Worm (Caenorhabditis elegans): ENCODE measurements around the gene arrd-25.

arrd-25 gene

ce11 chrX:14039293-14039692 is 5.7 kb downstream of the arrd-25 start:
- TF ChIP-seq pha-4 (tag; optimal IDR thresholded peaks at IDR 0.05) (no peak), zip-8 (tag; optimal IDR thresholded peaks at IDR 0.05) (no peak), hlh-1 (tag; optimal IDR thresholded peaks at IDR 0.05) (peak; percentile 67), nhr-2 (tag; optimal IDR thresholded peaks at IDR 0.05) (no peak), unc-62 (GFP tag; optimal IDR thresholded peaks at IDR 0.05) (peak; percentile 78), ces-1 (GFP tag; optimal IDR thresholded peaks at IDR 0.05) (no peak), unc-120 (tag; optimal IDR thresholded peaks at IDR 0.05; ENCODE audit: poor library complexity, severe bottlenecking) (no peak)

- no peak for TF ChIP-seq elt-1 (tag; optimal IDR thresholded peaks at IDR 0.05; ENCODE audit: borderline replicate concordance, insufficient read depth)
- TF ChIP-seq unc-62 (GFP tag; optimal IDR thresholded peaks at IDR 0.05), result peak; percentile 46
- TF ChIP-seq snpc-4 (tag; optimal IDR thresholded peaks at IDR 0.05), result no peak
- no peak for TF ChIP-seq pha-4 (tag; optimal IDR thresholded peaks at IDR 0.05)
- peak; percentile 46 for TF ChIP-seq unc-120 (tag; optimal IDR thresholded peaks at IDR 0.05; ENCODE audit: poor library complexity, severe bottlenecking)
Measured at ce11 chrX:14044362-14044761, 10.8 kb downstream of the arrd-25 start.

- TF ChIP-seq unc-120 (tag; optimal IDR thresholded peaks at IDR 0.05; ENCODE audit: poor library complexity, severe bottlenecking) (no peak), ceh-83 (GFP tag; optimal IDR thresholded peaks at IDR 0.05) (no peak), zip-8 (tag; optimal IDR thresholded peaks at IDR 0.05) (peak; percentile 41), ces-1 (GFP tag; optimal IDR thresholded peaks at IDR 0.05) (peak; percentile 96), nhr-2 (tag; optimal IDR thresholded peaks at IDR 0.05) (no peak)
Measured at ce11 chrX:14047609-14048008, 14.0 kb downstream of the arrd-25 start.

- no peak for TF ChIP-seq tbx-8 (GFP tag; optimal IDR thresholded peaks at IDR 0.05)
- no peak for TF ChIP-seq lin-13 (tag; optimal IDR thresholded peaks at IDR 0.05)
- no peak for TF ChIP-seq hlh-1 (tag; optimal IDR thresholded peaks at IDR 0.05)
- TF ChIP-seq snpc-4 (tag; optimal IDR thresholded peaks at IDR 0.05), result no peak
- no peak for TF ChIP-seq bed-3 (GFP tag; optimal IDR thresholded peaks at IDR 0.05)
- no peak for TF ChIP-seq unc-120 (tag; optimal IDR thresholded peaks at IDR 0.05; ENCODE audit: poor library complexity, severe bottlenecking)
- no peak for TF ChIP-seq blmp-1 (tag; optimal IDR thresholded peaks at IDR 0.05)
- no peak for TF ChIP-seq nhr-2 (tag; optimal IDR thresholded peaks at IDR 0.05)
- no peak for TF ChIP-seq sem-2 (GFP tag; optimal IDR thresholded peaks at IDR 0.05)
- TF ChIP-seq ces-1 (GFP tag; optimal IDR thresholded peaks at IDR 0.05), result no peak
- TF ChIP-seq ztf-11 (tag; optimal IDR thresholded peaks at IDR 0.05), result no peak
Measured at ce11 chrX:14049235-14049634, 15.6 kb downstream of the arrd-25 start, which contains the start of gene dyc-1. Gene dyc-1, plus strand, starts transcription at chrX:14049535.

ce11 chrX:14053754-14054153 is 20.2 kb downstream of the arrd-25 start:
- no peak for TF ChIP-seq sptf-1 (tag; optimal IDR thresholded peaks at IDR 0.05)
- TF ChIP-seq ztf-11 (tag; optimal IDR thresholded peaks at IDR 0.05), result no peak
- no peak for TF ChIP-seq bed-3 (GFP tag; optimal IDR thresholded peaks at IDR 0.05)
- no peak for TF ChIP-seq nhr-2 (tag; optimal IDR thresholded peaks at IDR 0.05)
- TF ChIP-seq ceh-83 (GFP tag; optimal IDR thresholded peaks at IDR 0.05), result no peak
- no peak for TF ChIP-seq nhr-12 (tag; optimal IDR thresholded peaks at IDR 0.05)
- TF ChIP-seq nhr-76 (tag; optimal IDR thresholded peaks at IDR 0.05), result no peak
- TF ChIP-seq elt-3 (tag; optimal IDR thresholded peaks at IDR 0.05), result no peak
- no peak for TF ChIP-seq snpc-4 (tag; optimal IDR thresholded peaks at IDR 0.05)
- TF ChIP-seq flh-1 (GFP tag; optimal IDR thresholded peaks at IDR 0.05), result no peak
- TF ChIP-seq ceh-43 (GFP tag; optimal IDR thresholded peaks at IDR 0.05), result no peak
- no peak for TF ChIP-seq drap-1 (GFP tag; optimal IDR thresholded peaks at IDR 0.05)

- peak; percentile 69 for TF ChIP-seq unc-120 (tag; optimal IDR thresholded peaks at IDR 0.05; ENCODE audit: poor library complexity, severe bottlenecking)
- no peak for TF ChIP-seq pha-4 (tag; optimal IDR thresholded peaks at IDR 0.05)
- TF ChIP-seq lin-32 (GFP tag; optimal IDR thresholded peaks at IDR 0.05), result no peak
- TF ChIP-seq hlh-1 (tag; optimal IDR thresholded peaks at IDR 0.05), result peak; percentile 77
Measured at ce11 chrX:14054799-14055198, 21.2 kb downstream of the arrd-25 start.

ce11 chrX:14055715-14056114 is 22.1 kb downstream of the arrd-25 start:
- TF ChIP-seq nhr-76 (tag; optimal IDR thresholded peaks at IDR 0.05) (no peak), ztf-11 (tag; optimal IDR thresholded peaks at IDR 0.05) (no peak), unc-120 (tag; optimal IDR thresholded peaks at IDR 0.05; ENCODE audit: poor library complexity, severe bottlenecking) (no peak), cnd-1 (tag; optimal IDR thresholded peaks at IDR 0.05) (no peak), zip-8 (tag; optimal IDR thresholded peaks at IDR 0.05) (no peak), mep-1 (tag; optimal IDR thresholded peaks at IDR 0.05) (no peak), blmp-1 (tag; optimal IDR thresholded peaks at IDR 0.05) (no peak), mls-2 (tag; optimal IDR thresholded peaks at IDR 0.05) (no peak), lin-32 (GFP tag; optimal IDR thresholded peaks at IDR 0.05) (no peak), nhr-12 (tag; optimal IDR thresholded peaks at IDR 0.05) (no peak), mab-5 (tag; optimal IDR thresholded peaks at IDR 0.05) (no peak), nhr-28 (tag; optimal IDR thresholded peaks at IDR 0.05) (no peak)

All from whole organism, mixed stage, embryonic.